Worm (Caenorhabditis elegans) whole organism, L4 larva: ENCODE data around the gene ZK177.12.
A peak's percentile ranks its signal among the peaks of the same experiment; 100 is the strongest.
"Not testable (repeated sequence)": the region's sequence is repeated elsewhere in the genome, so short reads cannot be mapped to it uniquely, and the experiment has no call there.

ENCODE experiments used
- D1046.2 ChIP-seq: fragments of 200-800 bp; sonication (Bioruptor generic); IDR thresholded peaks from 2 replicates; pipeline ENCODE4 v1.3.6; 2022; ENCODE audit warnings: missing genetic modification characterization, missing compliant biosample characterization
- F10B5.3 ChIP-seq: sonication (generic microtip); optimal IDR thresholded peaks from 2 replicates; lab custom pipeline; 2016; ENCODE audit warnings: mild to moderate bottlenecking, missing genetic modification characterization, missing compliant biosample characterization
- T20F7.1 ChIP-seq: fragments of 200-800 bp; sonication (Bioruptor generic); optimal IDR thresholded peaks from 2 replicates; lab custom pipeline; 2018; ENCODE audit warnings: mild to moderate bottlenecking, missing genetic modification characterization, missing compliant biosample characterization
- Y105C5A.15 ChIP-seq: fragments of 200-800 bp; sonication (Bioruptor generic); IDR thresholded peaks from 2 replicates; pipeline ENCODE4 v1.3.6; 2022; ENCODE audit warnings: missing genetic modification characterization, missing compliant biosample characterization
- Y48G9A.11 ChIP-seq: fragments of 200-800 bp; sonication (Bioruptor generic); IDR thresholded peaks from 2 replicates; pipeline ENCODE4 v1.3.6; 2022; ENCODE audit warnings: missing genetic modification reagents, missing genetic modification characterization, missing compliant biosample characterization
- Y5F2A.4 ChIP-seq: fragments of 200-800 bp; sonication (Bioruptor generic); optimal IDR thresholded peaks from 2 replicates; lab custom pipeline; 2018; ENCODE audit warnings: mild to moderate bottlenecking, missing genetic modification characterization, missing compliant biosample characterization
- Y75B8A.6 ChIP-seq: fragments of 200-800 bp; sonication (Bioruptor generic); IDR thresholded peaks from 2 replicates; pipeline ENCODE4 v1.3.6; 2022; ENCODE audit warnings: missing genetic modification reagents, missing genetic modification characterization, missing compliant biosample characterization
- aha-1 ChIP-seq: fragments of 150-350 bp; peaks from one replicate; lab custom pipeline; 2014; ENCODE audit warnings: missing biosample characterization, missing genetic modification characterization
- aly-2 ChIP-seq: sonication (generic microtip); optimal IDR thresholded peaks from 2 replicates; lab custom pipeline; 2018; ENCODE audit warnings: missing biosample characterization, missing genetic modification characterization
- ama-1 ChIP-seq: fragments of 150-350 bp; optimal IDR thresholded peaks from 2 replicates; lab custom pipeline; 2014; ENCODE audit warnings: inconsistent platforms, mixed read lengths
- attf-4 ChIP-seq: sonication (generic microtip); optimal IDR thresholded peaks from 3 replicates; lab custom pipeline; 2017; ENCODE audit warnings: missing biosample characterization, missing genetic modification characterization
- ceh-32 ChIP-seq: sonication (generic microtip); optimal IDR thresholded peaks from 2 replicates; lab custom pipeline; 2016; ENCODE audit warnings: mild to moderate bottlenecking, missing genetic modification characterization, missing compliant biosample characterization; ENCODE audit not compliant: poor library complexity
- ces-1 ChIP-seq: fragments of 150-350 bp; sonication (generic microtip); optimal IDR thresholded peaks from 4 replicates; lab custom pipeline; 2014; ENCODE audit warnings: missing biosample characterization, missing genetic modification reagents, missing genetic modification characterization
- cey-2 ChIP-seq: sonication (generic microtip); optimal IDR thresholded peaks from 3 replicates; lab custom pipeline; 2017; ENCODE audit warnings: missing genetic modification characterization, mild to moderate bottlenecking, missing compliant biosample characterization, antibody characterized with exemption, borderline replicate concordance; ENCODE audit not compliant: insufficient read depth
- daf-12 ChIP-seq: fragments of 150-350 bp; optimal IDR thresholded peaks from 2 replicates; lab custom pipeline; 2014; ENCODE audit warnings: missing biosample characterization, missing genetic modification reagents, missing genetic modification characterization
- daf-16 ChIP-seq, 3 experiments: sonication (generic microtip); optimal IDR thresholded peaks; 2 replicates each; lab custom pipeline; 2016 to 2017; ENCODE audit warnings: missing genetic modification characterization in 3 of 3, missing genetic modification reagents in 3 of 3, mild to moderate bottlenecking in 2 of 3, missing compliant biosample characterization in 2 of 3, missing biosample characterization in 1 of 3, moderate library complexity in 1 of 3
- daf-8 ChIP-seq: fragments of 200-800 bp; sonication (Bioruptor generic); IDR thresholded peaks from 2 replicates; pipeline ENCODE4 v1.3.6; 2022; ENCODE audit warnings: missing genetic modification characterization, missing compliant biosample characterization
- dmd-8 ChIP-seq: fragments of 200-800 bp; sonication (Bioruptor generic); IDR thresholded peaks from 2 replicates; pipeline ENCODE4 v1.3.6; 2022; ENCODE audit warnings: missing genetic modification characterization, missing compliant biosample characterization
- dpl-1 ChIP-seq: fragments of 150-350 bp; optimal IDR thresholded peaks from 2 replicates; lab custom pipeline; 2014; ENCODE audit warnings: missing biosample characterization, missing genetic modification reagents, missing genetic modification characterization
- fos-1 ChIP-seq: fragments of 150-350 bp; optimal IDR thresholded peaks from 2 replicates; lab custom pipeline; 2014; ENCODE audit warnings: missing biosample characterization, missing genetic modification characterization
- hif-1 ChIP-seq, 2 experiments: sonication (generic microtip); optimal IDR thresholded peaks; 2 replicates each; lab custom pipeline; 2016 to 2017; ENCODE audit warnings: missing compliant biosample characterization in 2 of 2, missing genetic modification characterization in 2 of 2, missing genetic modification reagents in 2 of 2, missing genotype in 2 of 2, mild to moderate bottlenecking in 1 of 2
- hlh-11 ChIP-seq: fragments of 200-800 bp; sonication (Bioruptor generic); optimal IDR thresholded peaks from 2 replicates; lab custom pipeline; 2018; ENCODE audit warnings: mild to moderate bottlenecking, missing genetic modification characterization, missing compliant biosample characterization
- jun-1 ChIP-seq: fragments of 150-350 bp; optimal IDR thresholded peaks from 2 replicates; lab custom pipeline; 2014; ENCODE audit warnings: missing biosample characterization, missing genetic modification reagents, missing genetic modification characterization
- lim-7 ChIP-seq: fragments of 200-800 bp; sonication (Bioruptor generic); IDR thresholded peaks from 2 replicates; pipeline ENCODE4 v1.3.6; 2022; ENCODE audit warnings: missing genetic modification characterization, missing compliant biosample characterization
- lin-39 ChIP-seq: fragments of 150-350 bp; optimal IDR thresholded peaks from 2 replicates; lab custom pipeline; 2014; ENCODE audit warnings: missing biosample characterization, missing genetic modification reagents, missing genetic modification characterization
- lir-3 ChIP-seq: sonication (generic microtip); optimal IDR thresholded peaks from 2 replicates; lab custom pipeline; 2016; ENCODE audit warnings: mild to moderate bottlenecking, missing genetic modification characterization, missing compliant biosample characterization
- madf-9 ChIP-seq: fragments of 200-800 bp; sonication (Bioruptor generic); conservative IDR thresholded peaks from 2 replicates; pipeline ENCODE4 v1.3.6; 2022; ENCODE audit warnings: missing genetic modification reagents, missing genetic modification characterization, missing compliant biosample characterization
- mxl-3 ChIP-seq: fragments of 200-800 bp; sonication (Bioruptor generic); optimal IDR thresholded peaks from 2 replicates; lab custom pipeline; 2018; ENCODE audit warnings: mild to moderate bottlenecking, missing genetic modification characterization, missing compliant biosample characterization
- nhr-10 ChIP-seq: fragments of 150-350 bp; optimal IDR thresholded peaks from 2 replicates; lab custom pipeline; 2014; ENCODE audit warnings: missing biosample characterization, missing genetic modification characterization
- nhr-28 ChIP-seq: fragments of 150-350 bp; optimal IDR thresholded peaks from 2 replicates; lab custom pipeline; 2014; ENCODE audit warnings: missing biosample characterization, missing genetic modification characterization
- nhr-42 ChIP-seq: fragments of 200-800 bp; sonication (Bioruptor generic); IDR thresholded peaks from 2 replicates; pipeline ENCODE4 v1.3.6; 2022; ENCODE audit warnings: missing genetic modification characterization, missing compliant biosample characterization
- nhr-76 ChIP-seq: fragments of 150-350 bp; optimal IDR thresholded peaks from 2 replicates; lab custom pipeline; 2014; ENCODE audit warnings: missing biosample characterization, missing genetic modification characterization
- nhr-77 ChIP-seq: fragments of 150-350 bp; optimal IDR thresholded peaks from 2 replicates; lab custom pipeline; 2014; ENCODE audit warnings: missing biosample characterization, missing genetic modification characterization
- sdz-12 ChIP-seq: fragments of 200-800 bp; sonication (Bioruptor generic); optimal IDR thresholded peaks from 2 replicates; lab custom pipeline; 2018; ENCODE audit warnings: mild to moderate bottlenecking, missing genetic modification characterization, missing compliant biosample characterization
- spr-1 ChIP-seq: sonication (generic microtip); optimal IDR thresholded peaks from 2 replicates; lab custom pipeline; 2016; ENCODE audit warnings: mild to moderate bottlenecking, missing genetic modification characterization, missing compliant biosample characterization
- tag-97 ChIP-seq: fragments of 200-800 bp; sonication (Bioruptor generic); IDR thresholded peaks from 2 replicates; pipeline ENCODE4 v1.3.6; 2022; ENCODE audit warnings: missing genetic modification characterization, missing compliant biosample characterization
- vab-7 ChIP-seq: fragments of 200-800 bp; sonication (Bioruptor generic); IDR thresholded peaks from 2 replicates; pipeline ENCODE4 v1.3.6; 2022; ENCODE audit warnings: missing genetic modification reagents, missing genetic modification characterization, missing compliant biosample characterization
- zag-1 ChIP-seq: fragments of 150-350 bp; optimal IDR thresholded peaks from 2 replicates; lab custom pipeline; 2014; ENCODE audit warnings: missing biosample characterization, missing genetic modification characterization
- zfp-2 ChIP-seq: sonication (generic microtip); optimal IDR thresholded peaks from 2 replicates; lab custom pipeline; 2016; ENCODE audit warnings: mild to moderate bottlenecking, missing genetic modification characterization, missing compliant biosample characterization
- ztf-11 ChIP-seq: fragments of 150-350 bp; optimal IDR thresholded peaks from 2 replicates; lab custom pipeline; 2014; ENCODE audit warnings: missing biosample characterization, missing genetic modification characterization

The ZK177.12 gene

ce11 chrII:5533642-5534041, 12.1 kb downstream of the ZK177.12 start, which contains the start of gene hlh-26:
TSS of gene hlh-26 (minus strand) at chrII:5533742.
- no peak for TF ChIP-seq lir-3
- TF ChIP-seq lin-39 (tag; lab: Kevin White, UChicago): no peak
- no peak for TF ChIP-seq hlh-11 (tag; lab: Kevin White, UChicago)
- TF ChIP-seq hif-1 (tag; optimal IDR thresholded peaks at IDR 0.05; lab: Kevin White, UChicago): no peak
- TF ChIP-seq fos-1: no peak
- no peak for TF ChIP-seq ama-1 (lab: Kevin White, UChicago)
- TF ChIP-seq nhr-76: no peak
- no peak for TF ChIP-seq jun-1 (tag; lab: Kevin White, UChicago)
- TF ChIP-seq ceh-32 (tag; lab: Kevin White, UChicago): no peak
- no peak for TF ChIP-seq dpl-1
- no peak for TF ChIP-seq spr-1 (tag; lab: Kevin White, UChicago)
- no peak for TF ChIP-seq madf-9
- TF ChIP-seq daf-12: no peak
- TF ChIP-seq sdz-12 (GFP tag; lab: Kevin White, UChicago): no peak
- TF ChIP-seq aly-2 (tag; lab: Kevin White, UChicago): no peak
- TF ChIP-seq nhr-28 (tag; lab: Kevin White, UChicago): no peak
- TF ChIP-seq D1046.2 (GFP tag; lab: Robert Waterston, UW): no peak
- TF ChIP-seq, all 104 proteins: peak for 0

DNA sequence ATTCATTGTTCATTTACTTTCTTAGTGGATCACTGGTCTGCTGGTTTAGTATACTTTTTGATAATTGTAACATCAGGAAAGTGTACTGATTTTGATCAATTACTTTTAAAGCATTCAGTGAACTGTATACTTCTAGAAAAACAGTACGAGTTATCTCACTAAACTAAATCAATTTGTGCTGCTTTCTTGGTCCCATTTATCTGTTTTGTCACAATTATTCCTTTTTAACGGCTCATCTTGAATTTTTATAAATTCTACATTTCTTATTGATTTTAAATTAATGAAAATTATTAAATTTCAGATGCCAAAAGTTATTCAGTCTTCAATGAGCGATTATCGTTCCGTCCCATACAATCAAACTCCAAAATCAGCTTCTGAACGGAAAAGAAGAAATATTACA, 13.4 kb downstream of the ZK177.12 start, which contains the start of gene hlh-25:
Gene hlh-25, plus strand, starts transcription at position 301 of the 400 bp plus-strand sequence.
- TF ChIP-seq spr-1 (tag; lab: Kevin White, UChicago); ztf-11; ces-1 (GFP tag; lab: Kevin White, UChicago): not testable (repeated sequence)

DNA sequence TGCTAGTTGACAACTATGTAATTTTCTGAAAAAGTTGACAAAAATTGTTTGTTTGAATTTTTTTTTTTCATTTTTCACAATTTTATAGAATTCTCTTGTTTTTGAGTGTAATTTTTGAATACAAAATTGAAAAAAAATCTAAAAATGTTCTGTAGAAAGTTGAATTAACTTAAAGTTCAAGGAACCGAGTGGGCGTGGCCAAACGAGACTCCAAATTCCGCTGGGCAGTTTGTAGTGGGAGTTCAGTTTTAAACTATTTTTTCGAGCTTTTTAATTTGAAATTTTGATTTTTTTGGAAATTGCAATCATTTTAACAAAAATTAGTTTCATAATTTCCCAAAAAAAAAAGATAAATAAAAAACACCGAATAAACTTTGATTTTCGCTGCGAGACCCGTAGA, 15.6 kb downstream of the ZK177.12 start:
- TF ChIP-seq spr-1 (tag; lab: Kevin White, UChicago) (peak; percentile 65), fos-1 (no peak), T20F7.1 (GFP tag; lab: Kevin White, UChicago) (peak; percentile 61)

- no peak for TF ChIP-seq lim-7
- TF ChIP-seq nhr-10 (tag; lab: Kevin White, UChicago): no peak
- TF ChIP-seq zfp-2: no peak
- TF ChIP-seq cey-2 (tag; lab: Kevin White, UChicago): no peak
- TF ChIP-seq zag-1 (tag; lab: Kevin White, UChicago): no peak
- TF ChIP-seq dmd-8 (GFP tag; lab: Robert Waterston, UW): no peak
- no peak for TF ChIP-seq Y105C5A.15
- no peak for TF ChIP-seq daf-8
- TF ChIP-seq daf-16 (GFP tag; optimal IDR thresholded peaks at IDR 0.05; lab: Kevin White, UChicago): no peak
- TF ChIP-seq daf-16 (tag; optimal IDR thresholded peaks at IDR 0.05; lab: Kevin White, UChicago): no peak
Measured at ce11 chrII:5537524-5537923, 16.0 kb downstream of the ZK177.12 start, which contains the start of gene C17C3.11. TSS of gene C17C3.11 (plus strand) at chrII:5537824.

- not testable (repeated sequence) for TF ChIP-seq F10B5.3; Y5F2A.4 (GFP tag; lab: Kevin White, UChicago); hif-1 (tag; optimal IDR thresholded peaks at IDR 0.05; lab: Kevin White, UChicago)
Measured at ce11 chrII:5540113-5540512, 18.6 kb downstream of the ZK177.12 start, which contains the start of gene hlh-27. TSS of gene hlh-27 (minus strand) at chrII:5540213.

DNA sequence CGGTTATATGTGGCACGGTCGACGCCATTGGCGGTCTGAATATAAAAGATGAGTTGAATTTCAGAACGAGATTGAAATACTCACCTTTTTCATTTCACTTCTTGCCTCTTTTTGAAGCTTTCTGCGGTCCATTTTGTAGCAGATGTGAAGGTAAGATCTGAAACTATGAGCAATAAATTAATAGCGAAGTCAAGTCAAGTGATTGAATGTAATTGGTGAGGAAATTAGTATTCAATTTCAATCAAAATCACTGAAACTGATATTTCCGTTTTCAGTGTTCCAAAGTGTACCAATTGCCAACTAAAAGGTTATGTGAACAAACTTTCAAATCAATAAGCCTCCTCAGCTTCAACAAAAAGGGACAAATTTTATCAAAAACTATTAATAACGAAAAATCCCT, 20.2 kb downstream of the ZK177.12 start, which contains the start of gene C17C3.24:
Gene C17C3.24, minus strand, starts transcription at position 101 of the 400 bp plus-strand sequence.
- TF ChIP-seq Y75B8A.6 (GFP tag; lab: Robert Waterston, UW) (no peak), F10B5.3 (no peak), tag-97 (no peak), vab-7 (GFP tag; lab: Robert Waterston, UW) (no peak), mxl-3 (GFP tag; lab: Kevin White, UChicago) (no peak), nhr-42 (GFP tag; lab: Robert Waterston, UW) (no peak), Y48G9A.11 (GFP tag; lab: Robert Waterston, UW) (no peak), dmd-8 (GFP tag; lab: Robert Waterston, UW) (no peak), nhr-77 (no peak), aha-1 (tag; lab: Kevin White, UChicago) (no peak), attf-4 (tag; lab: Kevin White, UChicago) (no peak)
